Fruit fly (Drosophila melanogaster) whole organism, prepupa: ENCODE results near the gene kibra.

Source experiments
- Blimp-1 ChIP-seq: fragments of 200-800 bp; sonication (Bioruptor generic); optimal IDR thresholded peaks from 3 replicates; lab custom pipeline; 2017; ENCODE audit warnings: missing biosample characterization, missing genetic modification characterization, mild to moderate bottlenecking, moderate library complexity, missing genetic modification reagents
- CG10631 ChIP-seq: fragments of 200-800 bp; sonication (Bioruptor generic); optimal IDR thresholded peaks from 2 replicates; lab custom pipeline; 2016; ENCODE audit warnings: missing biosample characterization, missing genetic modification characterization
- CG11294 ChIP-seq: fragments of 200-800 bp; sonication (Bioruptor generic); IDR thresholded peaks from 2 replicates; pipeline ENCODE4 v1.3.6; 2022; ENCODE audit warnings: missing biosample characterization, missing genetic modification characterization
- CG1621 ChIP-seq: fragments of 200-800 bp; sonication (Bioruptor generic); optimal IDR thresholded peaks from 3 replicates; lab custom pipeline; 2018; ENCODE audit warnings: missing biosample characterization, mild to moderate bottlenecking, missing genetic modification characterization
- CG16779 ChIP-seq: fragments of 200-800 bp; sonication (Bioruptor generic); optimal IDR thresholded peaks from 3 replicates; lab custom pipeline; 2017; ENCODE audit warnings: missing biosample characterization, mild to moderate bottlenecking, missing genetic modification characterization
- CG3032 ChIP-seq: fragments of 200-800 bp; optimal IDR thresholded peaks from 2 replicates; lab custom pipeline; 2019; ENCODE audit warnings: missing biosample characterization, mild to moderate bottlenecking, missing genetic modification characterization, moderate library complexity
- CG32006 ChIP-seq: fragments of 200-800 bp; sonication (Bioruptor generic); optimal IDR thresholded peaks from 3 replicates; lab custom pipeline; 2017; ENCODE audit warnings: missing biosample characterization, mild to moderate bottlenecking, missing genetic modification characterization
- CG34406 ChIP-seq: fragments of 200-800 bp; sonication (Bioruptor generic); optimal IDR thresholded peaks from 3 replicates; lab custom pipeline; 2016; ENCODE audit warnings: missing biosample characterization, missing genetic modification characterization
- CG3919 ChIP-seq: fragments of 200-800 bp; sonication (Bioruptor generic); optimal IDR thresholded peaks from 3 replicates; lab custom pipeline; 2016; ENCODE audit warnings: missing biosample characterization, missing genetic modification characterization
- CG4318 ChIP-seq: fragments of 200-800 bp; sonication (Bioruptor generic); optimal IDR thresholded peaks from 3 replicates; lab custom pipeline; 2017; ENCODE audit warnings: missing biosample characterization, mild to moderate bottlenecking, missing genetic modification characterization
- CG6163 ChIP-seq: fragments of 200-800 bp; sonication (Bioruptor generic); IDR thresholded peaks from 3 replicates; pipeline ENCODE4 v1.3.6; 2022; ENCODE audit warnings: missing biosample characterization, missing genetic modification characterization
- CG6276 ChIP-seq: fragments of 200-800 bp; sonication (Bioruptor generic); optimal IDR thresholded peaks from 2 replicates; lab custom pipeline; 2017; ENCODE audit warnings: missing biosample characterization, mild to moderate bottlenecking, missing genetic modification characterization
- CG6792 ChIP-seq: fragments of 200-800 bp; sonication (Bioruptor generic); optimal IDR thresholded peaks from 3 replicates; lab custom pipeline; 2016; ENCODE audit warnings: missing biosample characterization, missing genetic modification characterization
- CG6808 ChIP-seq: fragments of 200-800 bp; sonication (Bioruptor generic); optimal IDR thresholded peaks from 3 replicates; lab custom pipeline; 2017; ENCODE audit warnings: missing biosample characterization, missing genetic modification characterization, mild to moderate bottlenecking, moderate library complexity, missing genetic modification reagents
- CG7368 ChIP-seq: fragments of 200-800 bp; sonication (Bioruptor generic); optimal IDR thresholded peaks from 3 replicates; lab custom pipeline; 2016; ENCODE audit warnings: missing biosample characterization, missing genetic modification characterization
- CG8119 ChIP-seq: fragments of 200-800 bp; sonication (Bioruptor generic); IDR thresholded peaks from 3 replicates; pipeline ENCODE4 v1.3.6; 2022; ENCODE audit warnings: missing biosample characterization, missing genetic modification characterization
- CG8632 ChIP-seq: fragments of 200-800 bp; sonication (Bioruptor generic); optimal IDR thresholded peaks from 3 replicates; lab custom pipeline; 2016; ENCODE audit warnings: missing biosample characterization, missing genetic modification characterization
- CG9139 ChIP-seq: fragments of 200-800 bp; sonication (Bioruptor generic); optimal IDR thresholded peaks from 3 replicates; lab custom pipeline; 2017; ENCODE audit warnings: missing biosample characterization, mild to moderate bottlenecking, missing genetic modification characterization
- Eip75B ChIP-seq: fragments of 200-800 bp; sonication (Bioruptor generic); optimal IDR thresholded peaks from 3 replicates; lab custom pipeline; 2016; ENCODE audit warnings: missing biosample characterization, missing genetic modification characterization
- Eip78C ChIP-seq: fragments of 200-800 bp; sonication (Bioruptor generic); peaks from one replicate; lab custom pipeline; 2016; ENCODE audit warnings: missing biosample characterization, missing genetic modification characterization
- Eip93F ChIP-seq: fragments of 200-800 bp; sonication (Bioruptor generic); optimal IDR thresholded peaks from 2 replicates; lab custom pipeline; 2016; ENCODE audit warnings: missing biosample characterization, mild to moderate bottlenecking, missing genetic modification characterization
- Ets96B ChIP-seq: fragments of 200-800 bp; optimal IDR thresholded peaks from 2 replicates; lab custom pipeline; 2019; ENCODE audit warnings: missing biosample characterization, mild to moderate bottlenecking, missing genetic modification characterization, moderate library complexity
- Gug ChIP-seq: fragments of 200-800 bp; sonication (Bioruptor generic); IDR thresholded peaks from 2 replicates; pipeline ENCODE4 v1.3.6; 2022; ENCODE audit warnings: missing biosample characterization, missing genetic modification characterization
- Hr39 ChIP-seq: fragments of 200-800 bp; sonication (Bioruptor generic); optimal IDR thresholded peaks from 2 replicates; lab custom pipeline; 2016; ENCODE audit warnings: missing biosample characterization, missing genetic modification characterization
- Hr4 ChIP-seq: fragments of 200-800 bp; sonication (Bioruptor generic); optimal IDR thresholded peaks from 3 replicates; lab custom pipeline; 2016; ENCODE audit warnings: missing biosample characterization, missing genetic modification characterization
- Lpt ChIP-seq: fragments of 200-800 bp; sonication (Bioruptor generic); optimal IDR thresholded peaks from 3 replicates; lab custom pipeline; 2016; ENCODE audit warnings: missing biosample characterization, missing genetic modification characterization
- Met ChIP-seq: fragments of 200-800 bp; sonication (Bioruptor generic); optimal IDR thresholded peaks from 3 replicates; lab custom pipeline; 2016; ENCODE audit warnings: missing biosample characterization, missing genetic modification characterization
- Smox ChIP-seq: fragments of 200-800 bp; sonication (Bioruptor generic); optimal IDR thresholded peaks from 3 replicates; lab custom pipeline; 2016; ENCODE audit warnings: missing biosample characterization, missing genetic modification characterization
- Sox102F ChIP-seq: fragments of 200-800 bp; sonication (Bioruptor generic); optimal IDR thresholded peaks from 2 replicates; lab custom pipeline; 2016; ENCODE audit warnings: missing biosample characterization, mild to moderate bottlenecking, missing genetic modification characterization
- Sox14 ChIP-seq: fragments of 200-800 bp; sonication (Bioruptor generic); optimal IDR thresholded peaks from 3 replicates; lab custom pipeline; 2016; ENCODE audit warnings: missing biosample characterization, missing genetic modification characterization
- Sox15 ChIP-seq: fragments of 200-800 bp; sonication (Bioruptor generic); optimal IDR thresholded peaks from 3 replicates; lab custom pipeline; 2016; ENCODE audit warnings: missing biosample characterization, missing genetic modification characterization
- acj6 ChIP-seq: fragments of 200-800 bp; sonication (Bioruptor generic); optimal IDR thresholded peaks from 3 replicates; lab custom pipeline; 2016; ENCODE audit warnings: missing biosample characterization, missing genetic modification characterization
- dsx ChIP-seq: fragments of 200-800 bp; optimal IDR thresholded peaks from 3 replicates; lab custom pipeline; 2019; ENCODE audit warnings: missing biosample characterization, mild to moderate bottlenecking, missing genetic modification characterization, moderate library complexity; ENCODE audit not compliant: poor library complexity, severe bottlenecking
- eg ChIP-seq: fragments of 200-800 bp; sonication (Bioruptor generic); IDR thresholded peaks from 3 replicates; pipeline ENCODE4 v1.3.6; 2022; ENCODE audit warnings: missing biosample characterization, missing genetic modification characterization
- esn ChIP-seq: fragments of 200-800 bp; sonication (Bioruptor generic); optimal IDR thresholded peaks from 2 replicates; lab custom pipeline; 2016; ENCODE audit warnings: missing biosample characterization, mild to moderate bottlenecking, missing genetic modification characterization, moderate library complexity
- fd85E ChIP-seq: fragments of 200-800 bp; sonication (Bioruptor generic); optimal IDR thresholded peaks from 3 replicates; lab custom pipeline; 2016; ENCODE audit warnings: missing biosample characterization, missing genetic modification characterization
- lz ChIP-seq: fragments of 200-800 bp; sonication (Bioruptor generic); optimal IDR thresholded peaks from 3 replicates; lab custom pipeline; 2016; ENCODE audit warnings: missing biosample characterization, missing genetic modification characterization
- net ChIP-seq: fragments of 200-800 bp; sonication (Bioruptor generic); optimal IDR thresholded peaks from 3 replicates; lab custom pipeline; 2016; ENCODE audit warnings: missing biosample characterization, missing genetic modification characterization
- pdm3 ChIP-seq: fragments of 200-800 bp; sonication (Bioruptor generic); optimal IDR thresholded peaks from 3 replicates; lab custom pipeline; 2016; ENCODE audit warnings: missing biosample characterization, missing genetic modification characterization
- spab ChIP-seq: fragments of 200-800 bp; sonication (Bioruptor generic); optimal IDR thresholded peaks from 2 replicates; lab custom pipeline; 2017; ENCODE audit warnings: missing biosample characterization, mild to moderate bottlenecking, missing genetic modification characterization, missing genetic modification reagents
- ss ChIP-seq, 2 experiments: fragments of 200-800 bp; sonication (Bioruptor generic); optimal IDR thresholded peaks; 2 replicates in 1 of 2; 3 replicates in 1 of 2; lab custom pipeline; 2017 to 2018; ENCODE audit warnings: mild to moderate bottlenecking in 2 of 2, missing biosample characterization in 2 of 2, missing genetic modification characterization in 2 of 2, moderate library complexity in 1 of 2
- svp ChIP-seq: fragments of 200-800 bp; sonication (Bioruptor generic); peaks from one replicate; lab custom pipeline; 2016; ENCODE audit warnings: missing biosample characterization, missing genetic modification characterization
- topi ChIP-seq: fragments of 200-800 bp; sonication (Bioruptor generic); optimal IDR thresholded peaks from 3 replicates; lab custom pipeline; 2016; ENCODE audit warnings: missing biosample characterization, missing genetic modification characterization
- vri ChIP-seq: fragments of 200-800 bp; sonication (Bioruptor generic); optimal IDR thresholded peaks from 3 replicates; lab custom pipeline; 2016; ENCODE audit warnings: missing biosample characterization, mild to moderate bottlenecking, missing genetic modification characterization

kibra gene

dm6 chr3R:14708948-14709385 lies 15.1 kb downstream of the kibra start (continued):
- peak; percentile 3 for TF ChIP-seq CG3919 (GFP tag; lab: Kevin White, UChicago)
- peak in 1 of 2 experiments; percentile 12 for TF ChIP-seq ss (GFP tag; optimal IDR thresholded peaks at IDR 0.05; lab: Kevin White, UChicago)
- TF ChIP-seq CG4318 (GFP tag; lab: Kevin White, UChicago): no peak
- no peak for TF ChIP-seq CG6792 (GFP tag; lab: Kevin White, UChicago)
- TF ChIP-seq CG3032 (tag; lab: Kevin White, UChicago): no peak
- TF ChIP-seq CG16779: peak; percentile 16
- TF ChIP-seq Hr39: no peak
- no peak for TF ChIP-seq Smox
- TF ChIP-seq Met (GFP tag; lab: Kevin White, UChicago): no peak
- TF ChIP-seq pdm3: no peak
- no peak for TF ChIP-seq Lpt
- TF ChIP-seq CG32006 (GFP tag; lab: Kevin White, UChicago): no peak
- no peak for TF ChIP-seq CG10631 (GFP tag; lab: Kevin White, UChicago)
- no peak for TF ChIP-seq dsx

- TF ChIP-seq CG6163 (GFP tag; lab: Robert Waterston, UW) (no peak), CG3919 (GFP tag; lab: Kevin White, UChicago) (no peak), CG8119 (no peak), lz (GFP tag; lab: Kevin White, UChicago) (no peak), Met (GFP tag; lab: Kevin White, UChicago) (no peak), eg (GFP tag; lab: Robert Waterston, UW) (no peak), CG6792 (GFP tag; lab: Kevin White, UChicago) (no peak), CG6276 (GFP tag; lab: Kevin White, UChicago) (no peak), Blimp-1 (GFP tag; lab: Kevin White, UChicago) (no peak), Eip75B (GFP tag; lab: Kevin White, UChicago) (no peak)
- TF ChIP-seq, all 60 proteins: peak for 0
These were observed 16.1 kb downstream of the kibra start for dm6 chr3R:14707703-14708643.

dm6 chr3R:14706860-14707259 lies 17.2 kb downstream of the kibra start:
- TF ChIP-seq acj6 (GFP tag; lab: Kevin White, UChicago) (peak; percentile 71), spab (GFP tag; lab: Kevin White, UChicago) (no peak), Sox14 (GFP tag; lab: Kevin White, UChicago) (peak; percentile 36), lz (GFP tag; lab: Kevin White, UChicago) (peak; percentile 66), dsx (peak; percentile 13), ss (GFP tag; optimal IDR thresholded peaks at IDR 0.05; lab: Kevin White, UChicago) (peak; percentile 2 to 25), CG6808 (GFP tag; lab: Kevin White, UChicago) (peak; percentile 34), CG34406 (GFP tag; lab: Kevin White, UChicago) (peak; percentile 72), fd85E (GFP tag; lab: Kevin White, UChicago) (no peak), topi (peak; percentile 65), esn (GFP tag; lab: Kevin White, UChicago) (peak; percentile 75), Ets96B (tag; lab: Kevin White, UChicago) (peak; percentile 1), Sox15 (peak; percentile 70), CG11294 (GFP tag; lab: Robert Waterston, UW) (peak; percentile 56), net (peak; percentile 59), CG3032 (tag; lab: Kevin White, UChicago) (peak; percentile 10), CG32006 (GFP tag; lab: Kevin White, UChicago) (peak; percentile 55), Hr39 (peak; percentile 70), CG7368 (peak; percentile 70), pdm3 (peak; percentile 77), Eip78C (GFP tag; lab: Kevin White, UChicago) (peak; percentile 93), Eip75B (GFP tag; lab: Kevin White, UChicago) (peak; percentile 62), CG4318 (GFP tag; lab: Kevin White, UChicago) (peak; percentile 46), Sox102F (GFP tag; lab: Kevin White, UChicago) (peak; percentile 49), Hr4 (GFP tag; lab: Kevin White, UChicago) (peak; percentile 58), CG9139 (peak; percentile 17), CG3919 (GFP tag; lab: Kevin White, UChicago) (peak; percentile 74), CG1621 (tag; lab: Kevin White, UChicago) (no peak), Eip93F (GFP tag; lab: Kevin White, UChicago) (no peak), svp (GFP tag; lab: Kevin White, UChicago) (peak; percentile 83), Gug (GFP tag; lab: Robert Waterston, UW) (peak; percentile 53; the same call in 1 of the 2 replicates), vri (GFP tag; lab: Kevin White, UChicago) (peak; percentile 14), CG10631 (GFP tag; lab: Kevin White, UChicago) (peak; percentile 44), CG8632 (GFP tag; lab: Kevin White, UChicago) (peak; percentile 63), Lpt (peak; percentile 12)
